Worm (Caenorhabditis elegans) whole organism, mixed stage, embryonic: ENCODE data around the gene pigt-1.

Experiments used
- blmp-1 ChIP-seq: fragments of 150-350 bp; optimal IDR thresholded peaks from 2 replicates; lab custom pipeline; 2014; ENCODE audit warnings: missing biosample characterization, missing genetic modification characterization
- elt-3 ChIP-seq: fragments of 150-350 bp; optimal IDR thresholded peaks from 2 replicates; lab custom pipeline; 2014; ENCODE audit warnings: missing biosample characterization, missing genetic modification characterization
- hlh-1 ChIP-seq: fragments of 150-350 bp; optimal IDR thresholded peaks from 2 replicates; lab custom pipeline; 2014; ENCODE audit warnings: missing biosample characterization, missing genetic modification reagents, missing genetic modification characterization
- lin-13 ChIP-seq: fragments of 150-350 bp; optimal IDR thresholded peaks from 2 replicates; lab custom pipeline; 2014; ENCODE audit warnings: missing biosample characterization, missing genetic modification characterization
- lin-32 ChIP-seq: fragments of 200-800 bp; sonication (Bioruptor generic); optimal IDR thresholded peaks from 2 replicates; lab custom pipeline; 2018; ENCODE audit warnings: mild to moderate bottlenecking, missing genetic modification characterization, missing compliant biosample characterization
- lsy-2 ChIP-seq: fragments of 150-350 bp; optimal IDR thresholded peaks from 2 replicates; lab custom pipeline; 2014; ENCODE audit warnings: missing biosample characterization, missing genetic modification characterization
- nhr-12 ChIP-seq: fragments of 150-350 bp; optimal IDR thresholded peaks from 2 replicates; lab custom pipeline; 2014; ENCODE audit warnings: missing biosample characterization, missing genetic modification characterization
- nhr-28 ChIP-seq: fragments of 150-350 bp; optimal IDR thresholded peaks from 2 replicates; lab custom pipeline; 2014; ENCODE audit warnings: missing biosample characterization, missing genetic modification characterization
- nhr-76 ChIP-seq: sonication (generic microtip); optimal IDR thresholded peaks from 2 replicates; lab custom pipeline; 2017; ENCODE audit warnings: missing biosample characterization, missing genetic modification characterization
- pha-4 ChIP-seq: fragments of 150-350 bp; optimal IDR thresholded peaks from 2 replicates; lab custom pipeline; 2018; ENCODE audit warnings: missing biosample characterization, missing genetic modification reagents, missing genetic modification characterization
- snpc-4 ChIP-seq: fragments of 150-350 bp; optimal IDR thresholded peaks from 2 replicates; lab custom pipeline; 2014; ENCODE audit warnings: missing biosample characterization, missing genetic modification characterization
- unc-39 ChIP-seq: fragments of 150-350 bp; optimal IDR thresholded peaks from 2 replicates; lab custom pipeline; 2014; ENCODE audit warnings: missing biosample characterization, missing genetic modification characterization
- unc-62 ChIP-seq: fragments of 150-350 bp; optimal IDR thresholded peaks from 2 replicates; lab custom pipeline; 2014; ENCODE audit warnings: missing biosample characterization, missing genetic modification reagents, missing genetic modification characterization

DNA sequence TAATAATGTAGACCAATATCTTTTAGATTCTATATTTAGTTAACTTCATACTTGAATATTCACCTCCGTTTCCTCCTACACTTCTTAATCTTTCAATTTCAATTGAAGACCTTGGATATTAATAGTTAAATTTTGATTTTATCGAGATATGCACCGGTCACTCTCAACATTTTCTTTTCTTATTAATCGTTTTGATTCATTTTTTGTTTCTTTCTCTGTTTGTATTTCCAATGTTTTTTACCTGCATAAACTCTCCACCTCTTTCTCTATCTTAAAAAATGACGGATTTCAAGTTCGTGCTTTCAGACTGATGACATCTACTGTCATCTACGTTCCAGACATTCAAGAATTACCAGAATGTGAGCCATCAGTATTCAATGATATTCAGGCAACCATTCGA, 33.2 kb upstream of the pigt-1 start, which contains the start of gene frpr-9:
- TF ChIP-seq snpc-4 (tag; lab: Kevin White, UChicago) (no peak), nhr-28 (tag; lab: Kevin White, UChicago) (no peak), elt-3 (tag; lab: Kevin White, UChicago) (no peak), pha-4 (tag; lab: Kevin White, UChicago) (no peak), nhr-12 (tag; lab: Kevin White, UChicago) (no peak), unc-62 (GFP tag; lab: Kevin White, UChicago) (no peak), hlh-1 (no peak), blmp-1 (tag; lab: Kevin White, UChicago) (no peak), unc-39 (tag; lab: Kevin White, UChicago) (no peak), lsy-2 (no peak), lin-13 (tag; lab: Kevin White, UChicago) (no peak), nhr-76 (tag; lab: Kevin White, UChicago) (no peak), lin-32 (no peak)
